Worm (Caenorhabditis elegans) whole organism, late embryonic: ENCODE results near the gene Y73F4A.3.

ENCODE experiments used
- C08G9.2 ChIP-seq: sonication (generic microtip); optimal IDR thresholded peaks from 2 replicates; lab custom pipeline; 2016; ENCODE audit warnings: mild to moderate bottlenecking, missing genetic modification characterization, moderate library complexity, missing compliant biosample characterization
- F13H6.1 ChIP-seq: sonication (generic microtip); optimal IDR thresholded peaks from 2 replicates; lab custom pipeline; 2016; ENCODE audit warnings: missing genetic modification characterization, missing compliant biosample characterization
- dve-1 ChIP-seq: sonication (generic microtip); optimal IDR thresholded peaks from 2 replicates; lab custom pipeline; 2017; ENCODE audit warnings: antibody characterized with exemption, mild to moderate bottlenecking, missing genetic modification characterization, missing compliant biosample characterization
- ets-4 ChIP-seq: sonication (generic microtip); optimal IDR thresholded peaks from 2 replicates; lab custom pipeline; 2016; ENCODE audit warnings: missing genetic modification characterization, missing compliant biosample characterization
- hlh-13 ChIP-seq: fragments of 200-800 bp; sonication (Bioruptor generic); optimal IDR thresholded peaks from 2 replicates; lab custom pipeline; 2018; ENCODE audit warnings: mild to moderate bottlenecking, missing genetic modification characterization, missing compliant biosample characterization
- hlh-15 ChIP-seq: sonication (generic microtip); optimal IDR thresholded peaks from 2 replicates; lab custom pipeline; 2016; ENCODE audit warnings: missing genetic modification characterization, missing compliant biosample characterization
- nfya-1 ChIP-seq: sonication (generic microtip); optimal IDR thresholded peaks from 2 replicates; lab custom pipeline; 2017; ENCODE audit warnings: missing genetic modification characterization, mild to moderate bottlenecking, missing compliant biosample characterization, antibody characterized with exemption, moderate library complexity
- pat-9 ChIP-seq: fragments of 200-800 bp; sonication (Bioruptor generic); optimal IDR thresholded peaks from 2 replicates; lab custom pipeline; 2018; ENCODE audit warnings: mild to moderate bottlenecking, missing genetic modification characterization, moderate library complexity, missing compliant biosample characterization
- pha-4 ChIP-seq: fragments of 150-350 bp; optimal IDR thresholded peaks from 2 replicates; lab custom pipeline; 2018; ENCODE audit warnings: missing biosample characterization, missing genetic modification reagents, missing genetic modification characterization
- sdc-2 ChIP-seq: sonication (generic microtip); optimal IDR thresholded peaks from 2 replicates; lab custom pipeline; 2016; ENCODE audit warnings: missing genotype, missing genetic modification characterization, missing compliant biosample characterization
- tbx-2 ChIP-seq: sonication (generic microtip); optimal IDR thresholded peaks from 2 replicates; lab custom pipeline; 2016; ENCODE audit warnings: missing genetic modification characterization, missing compliant biosample characterization
- tbx-7 ChIP-seq: sonication (generic microtip); optimal IDR thresholded peaks from 2 replicates; lab custom pipeline; 2016; ENCODE audit warnings: missing genotype, missing genetic modification characterization, missing compliant biosample characterization

DNA sequence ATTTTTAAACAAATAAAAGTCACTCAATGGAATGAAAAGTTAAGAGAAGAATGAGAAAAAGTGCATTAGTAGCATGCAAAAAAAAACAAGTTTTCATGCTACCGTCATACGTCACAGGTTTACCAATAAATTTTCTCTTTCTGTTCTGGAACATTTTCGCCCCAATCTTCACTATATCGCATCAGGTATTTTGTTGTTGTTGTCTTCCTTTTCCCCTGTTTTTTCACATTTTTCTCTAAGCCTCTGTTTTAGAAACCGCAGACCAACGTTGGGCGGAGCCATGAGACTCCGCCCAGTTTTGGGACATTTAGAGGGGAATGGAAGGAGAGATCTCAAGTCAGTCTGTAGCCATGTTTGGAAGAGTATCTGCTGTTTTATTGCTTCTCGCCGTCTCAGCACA, 48.0 kb upstream of the Y73F4A.3 start, which contains the start of gene msa-1:
- TF ChIP-seq pat-9 (no peak), C08G9.2 (tag; lab: Kevin White, UChicago) (no peak), hlh-15 (tag; lab: Kevin White, UChicago) (no peak), nfya-1 (tag; lab: Kevin White, UChicago) (no peak), sdc-2 (tag; lab: Kevin White, UChicago) (no peak), ets-4 (tag; lab: Kevin White, UChicago) (no peak), pha-4 (no peak), tbx-7 (no peak), dve-1 (tag; lab: Kevin White, UChicago) (no peak), F13H6.1 (tag; lab: Kevin White, UChicago) (no peak), tbx-2 (no peak), hlh-13 (no peak)
